Worm (Caenorhabditis elegans) whole organism, L1 larva: ENCODE data around the gene nhr-185.

Experiments
- ama-1 ChIP-seq: fragments of 150-350 bp; optimal IDR thresholded peaks from 2 replicates; lab custom pipeline; 2014
- ceh-88 ChIP-seq: fragments of 200-800 bp; sonication (Bioruptor generic); IDR thresholded peaks from 2 replicates; pipeline ENCODE4 v1.3.6; 2022; ENCODE audit warnings: missing genetic modification characterization, missing compliant biosample characterization
- ces-1 ChIP-seq: fragments of 150-350 bp; optimal IDR thresholded peaks from 2 replicates; lab custom pipeline; 2014; ENCODE audit warnings: missing biosample characterization, missing genetic modification reagents, missing genetic modification characterization
- dpl-1 ChIP-seq, 3 experiments: fragments of 150-350 bp in 2 of 3; sonication (generic microtip) in 1 of 3; optimal IDR thresholded peaks; 2 replicates each; lab custom pipeline; 2014 to 2017; ENCODE audit warnings: missing biosample characterization in 3 of 3, missing genetic modification characterization in 3 of 3, missing genetic modification reagents in 3 of 3
- efl-1 ChIP-seq, 4 experiments: fragments of 150-350 bp; optimal IDR thresholded peaks in 3 of 4; peaks in 1 of 4; 1 replicate in 1 of 4; 2 replicates in 3 of 4; lab custom pipeline; 2014; ENCODE audit warnings: missing biosample characterization in 2 of 4, missing genetic modification characterization in 2 of 4, missing genetic modification reagents in 2 of 4
- efl-3 ChIP-seq: fragments of 200-800 bp; sonication (Bioruptor generic); optimal IDR thresholded peaks from 2 replicates; lab custom pipeline; 2018; ENCODE audit warnings: mild to moderate bottlenecking, missing genetic modification characterization, missing compliant biosample characterization
- egl-27 ChIP-seq, 2 experiments: fragments of 150-350 bp in 1 of 2; sonication (generic microtip); optimal IDR thresholded peaks; 3 replicates each; lab custom pipeline; 2017 to 2018; ENCODE audit warnings: missing biosample characterization in 2 of 2, missing genetic modification characterization in 2 of 2, missing genetic modification reagents in 2 of 2
- elt-2 ChIP-seq: sonication (generic microtip); optimal IDR thresholded peaks from 2 replicates; lab custom pipeline; 2016; ENCODE audit warnings: missing genetic modification characterization, mild to moderate bottlenecking, inconsistent platforms, missing compliant biosample characterization, missing genetic modification reagents
- elt-3 ChIP-seq, 6 experiments: fragments of 150-350 bp in 1 of 6; sonication (generic microtip); optimal IDR thresholded peaks; 2 replicates each; lab custom pipeline; 2017 to 2018; ENCODE audit warnings: missing biosample characterization in 6 of 6, missing genetic modification characterization in 6 of 6, inconsistent platforms in 1 of 6
- fkh-10 ChIP-seq: sonication (generic microtip); optimal IDR thresholded peaks from 2 replicates; lab custom pipeline; 2017; ENCODE audit warnings: missing biosample characterization, missing genetic modification reagents, missing genetic modification characterization
- fkh-4 ChIP-seq: sonication (generic microtip); optimal IDR thresholded peaks from 2 replicates; lab custom pipeline; 2016; ENCODE audit warnings: missing compliant biosample characterization, missing genetic modification characterization, borderline replicate concordance
- fkh-8 ChIP-seq: sonication (generic microtip); optimal IDR thresholded peaks from 2 replicates; lab custom pipeline; 2016; ENCODE audit warnings: mild to moderate bottlenecking, missing genetic modification characterization, missing compliant biosample characterization
- fos-1 ChIP-seq: fragments of 150-350 bp; optimal IDR thresholded peaks from 2 replicates; lab custom pipeline; 2014; ENCODE audit warnings: missing biosample characterization, missing genetic modification characterization
- grh-1 ChIP-seq: fragments of 200-800 bp; sonication (Bioruptor generic); IDR thresholded peaks from 2 replicates; pipeline ENCODE4 v1.3.6; 2022; ENCODE audit warnings: missing genetic modification reagents, missing genetic modification characterization, missing compliant biosample characterization
- irx-1 ChIP-seq: sonication (generic microtip); optimal IDR thresholded peaks from 2 replicates; lab custom pipeline; 2016; ENCODE audit warnings: missing genetic modification characterization, missing compliant biosample characterization
- isw-1 ChIP-seq: fragments of 200-800 bp; sonication (Bioruptor generic); IDR thresholded peaks from 2 replicates; pipeline ENCODE4 v1.3.6; 2022; ENCODE audit warnings: missing genetic modification characterization, missing compliant biosample characterization
- jun-1 ChIP-seq: fragments of 150-350 bp; optimal IDR thresholded peaks from 2 replicates; lab custom pipeline; 2014; ENCODE audit warnings: missing biosample characterization, missing genetic modification reagents, missing genetic modification characterization
- lin-39 ChIP-seq: fragments of 150-350 bp; optimal IDR thresholded peaks from 2 replicates; lab custom pipeline; 2014; ENCODE audit warnings: missing biosample characterization, missing genetic modification reagents, missing genetic modification characterization
- lir-3 ChIP-seq: sonication (generic microtip); optimal IDR thresholded peaks from 2 replicates; lab custom pipeline; 2016; ENCODE audit warnings: mild to moderate bottlenecking, missing genetic modification characterization, moderate library complexity, missing compliant biosample characterization; ENCODE audit not compliant: poor library complexity
- mab-9 ChIP-seq: fragments of 200-800 bp; sonication (Bioruptor generic); IDR thresholded peaks from 2 replicates; pipeline ENCODE4 v1.3.6; 2022; ENCODE audit warnings: missing genetic modification reagents, missing genetic modification characterization, missing compliant biosample characterization
- mdl-1 ChIP-seq, 2 experiments: fragments of 150-350 bp; optimal IDR thresholded peaks; 2 replicates each; lab custom pipeline; 2014 to 2017; ENCODE audit warnings: missing biosample characterization in 2 of 2, missing genetic modification characterization in 2 of 2, inconsistent platforms in 1 of 2
- mef-2 ChIP-seq: fragments of 150-350 bp; optimal IDR thresholded peaks from 2 replicates; lab custom pipeline; 2014; ENCODE audit warnings: missing biosample characterization, missing genetic modification characterization
- mep-1 ChIP-seq: fragments of 150-350 bp; optimal IDR thresholded peaks from 2 replicates; lab custom pipeline; 2014; ENCODE audit warnings: missing biosample characterization, missing genetic modification characterization
- nhr-71 ChIP-seq: sonication (generic microtip); optimal IDR thresholded peaks from 2 replicates; lab custom pipeline; 2016; ENCODE audit warnings: mild to moderate bottlenecking, missing genetic modification characterization, moderate library complexity, missing compliant biosample characterization
- nhr-76 ChIP-seq: sonication (generic microtip); optimal IDR thresholded peaks from 2 replicates; lab custom pipeline; 2017; ENCODE audit warnings: missing biosample characterization, missing genetic modification characterization
- nhr-77 ChIP-seq: fragments of 150-350 bp; optimal IDR thresholded peaks from 2 replicates; lab custom pipeline; 2014; ENCODE audit warnings: missing biosample characterization, missing genetic modification characterization
- nhr-84 ChIP-seq: sonication (generic microtip); optimal IDR thresholded peaks from 2 replicates; lab custom pipeline; 2017; ENCODE audit warnings: missing biosample characterization, missing genetic modification characterization
- pax-3 ChIP-seq: fragments of 200-800 bp; sonication (Bioruptor generic); optimal IDR thresholded peaks from 2 replicates; lab custom pipeline; 2018; ENCODE audit warnings: mild to moderate bottlenecking, missing genetic modification characterization, moderate library complexity, missing compliant biosample characterization
- pqm-1 ChIP-seq: sonication (generic microtip); optimal IDR thresholded peaks from 3 replicates; lab custom pipeline; 2017; ENCODE audit warnings: missing biosample characterization, missing genetic modification characterization
- snpc-4 ChIP-seq: fragments of 150-350 bp; optimal IDR thresholded peaks from 2 replicates; lab custom pipeline; 2014; ENCODE audit warnings: missing biosample characterization, missing genetic modification characterization
- sox-4 ChIP-seq: sonication (generic microtip); optimal IDR thresholded peaks from 2 replicates; lab custom pipeline; 2016; ENCODE audit warnings: missing genetic modification characterization, missing compliant biosample characterization
- sptf-1 ChIP-seq: fragments of 150-350 bp; optimal IDR thresholded peaks from 2 replicates; lab custom pipeline; 2014; ENCODE audit warnings: missing biosample characterization, missing genetic modification characterization
- unc-130 ChIP-seq: fragments of 150-350 bp; optimal IDR thresholded peaks from 2 replicates; lab custom pipeline; 2017; ENCODE audit warnings: missing biosample characterization, missing genetic modification characterization, inconsistent platforms
- unc-30 ChIP-seq: sonication (generic microtip); optimal IDR thresholded peaks from 2 replicates; lab custom pipeline; 2017; ENCODE audit warnings: missing biosample characterization, missing genetic modification characterization
- unc-62 ChIP-seq: fragments of 150-350 bp; optimal IDR thresholded peaks from 2 replicates; lab custom pipeline; 2014; ENCODE audit warnings: missing biosample characterization, missing genetic modification reagents, missing genetic modification characterization
- unc-86 ChIP-seq: sonication (generic microtip); optimal IDR thresholded peaks from 2 replicates; lab custom pipeline; 2016; ENCODE audit warnings: missing genetic modification characterization, missing compliant biosample characterization
- unc-98 ChIP-seq: fragments of 200-800 bp; sonication (Bioruptor generic); IDR thresholded peaks from 2 replicates; pipeline ENCODE4 v1.3.6; 2022; ENCODE audit warnings: missing genetic modification characterization, missing compliant biosample characterization
- xbp-1 ChIP-seq: sonication (generic microtip); optimal IDR thresholded peaks from 2 replicates; lab custom pipeline; 2016; ENCODE audit warnings: missing genetic modification characterization, missing compliant biosample characterization
- ztf-11 ChIP-seq, 2 experiments: sonication (generic microtip); optimal IDR thresholded peaks; 2 replicates each; lab custom pipeline; 2016 to 2017; ENCODE audit warnings: missing genetic modification characterization in 2 of 2, missing biosample characterization in 1 of 2, missing compliant biosample characterization in 1 of 2
- ztf-4 ChIP-seq: fragments of 150-350 bp; optimal IDR thresholded peaks from 2 replicates; lab custom pipeline; 2014; ENCODE audit warnings: missing biosample characterization, missing genetic modification characterization

The nhr-185 gene

DNA sequence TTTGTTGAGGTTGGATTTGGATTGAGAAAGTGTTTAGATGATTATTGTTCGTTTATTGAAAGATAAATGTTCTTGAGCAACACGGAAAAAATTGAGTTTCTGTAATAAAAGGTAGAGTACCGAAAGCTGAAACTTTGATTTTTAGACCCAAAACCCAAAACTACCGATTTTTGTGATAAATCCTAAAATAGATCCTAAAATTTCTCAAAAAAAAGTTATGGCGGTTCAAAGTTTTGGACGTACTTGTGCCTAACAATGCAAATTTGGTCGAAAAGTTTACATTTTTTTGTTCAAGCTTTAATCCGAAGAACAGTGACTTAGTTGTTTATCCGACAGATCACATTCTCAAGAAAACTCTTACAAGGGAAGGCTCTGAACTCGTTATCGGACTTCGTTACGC is at the start of gene nhr-185:
Gene nhr-185 (minus strand): TSS at position 101 of the 400 bp plus-strand sequence.
- no peak for TF ChIP-seq pqm-1 (tag; lab: Kevin White, UChicago)
- TF ChIP-seq fos-1 (tag; lab: Kevin White, UChicago) = no peak
- TF ChIP-seq efl-1 (optimal IDR thresholded peaks at IDR 0.05; lab: Kevin White, UChicago) = no peak
- TF ChIP-seq efl-1 (GFP tag; optimal IDR thresholded peaks at IDR 0.05 in 1 of 2; lab: Kevin White, UChicago) = no peak
- no peak for TF ChIP-seq isw-1 (GFP tag; lab: Robert Waterston, UW)
- no peak for TF ChIP-seq unc-130 (tag; lab: Kevin White, UChicago)
- TF ChIP-seq pax-3 (tag; lab: Kevin White, UChicago) = no peak
- TF ChIP-seq mab-9 (GFP tag; lab: Robert Waterston, UW) = no peak
- no peak for TF ChIP-seq fkh-10
- TF ChIP-seq ceh-88 (GFP tag; lab: Robert Waterston, UW) = no peak
- TF ChIP-seq ztf-4 (tag; lab: Kevin White, UChicago) = no peak
- no peak for TF ChIP-seq unc-62 (GFP tag; lab: Kevin White, UChicago)

DNA sequence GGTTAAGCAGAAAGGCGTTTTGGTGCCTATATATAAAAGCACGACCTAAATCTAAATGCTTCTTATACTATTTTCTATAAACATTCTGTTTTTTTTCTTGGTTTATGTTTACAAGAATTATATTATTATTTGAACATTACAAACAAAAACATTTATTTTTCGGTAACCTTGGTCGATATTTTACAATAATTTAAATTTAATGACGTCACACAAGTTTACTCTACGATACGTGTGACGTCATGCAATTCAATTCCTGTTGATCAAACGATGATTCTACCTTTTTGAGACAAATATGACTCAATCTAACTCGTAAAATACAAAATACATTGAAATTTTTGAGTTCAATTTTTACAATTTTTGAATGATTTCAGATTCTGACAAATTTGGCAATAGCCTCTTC is 48.9 kb upstream of the nhr-185 start:
- TF ChIP-seq egl-27 (tag; optimal IDR thresholded peaks at IDR 0.05; lab: Kevin White, UChicago) (no peak), lir-3 (no peak), mef-2 (tag; lab: Kevin White, UChicago) (no peak), efl-1 (optimal IDR thresholded peaks at IDR 0.05; lab: Kevin White, UChicago) (no peak), efl-1 (GFP tag; optimal IDR thresholded peaks at IDR 0.05 in 1 of 2; lab: Kevin White, UChicago) (no peak), elt-3 (tag; optimal IDR thresholded peaks at IDR 0.05; lab: Kevin White, UChicago) (no peak), xbp-1 (tag; lab: Kevin White, UChicago) (no peak), fkh-4 (tag; lab: Kevin White, UChicago) (no peak), unc-98 (GFP tag; lab: Robert Waterston, UW) (no peak), nhr-76 (no peak), lin-39 (tag; lab: Kevin White, UChicago) (no peak)

DNA sequence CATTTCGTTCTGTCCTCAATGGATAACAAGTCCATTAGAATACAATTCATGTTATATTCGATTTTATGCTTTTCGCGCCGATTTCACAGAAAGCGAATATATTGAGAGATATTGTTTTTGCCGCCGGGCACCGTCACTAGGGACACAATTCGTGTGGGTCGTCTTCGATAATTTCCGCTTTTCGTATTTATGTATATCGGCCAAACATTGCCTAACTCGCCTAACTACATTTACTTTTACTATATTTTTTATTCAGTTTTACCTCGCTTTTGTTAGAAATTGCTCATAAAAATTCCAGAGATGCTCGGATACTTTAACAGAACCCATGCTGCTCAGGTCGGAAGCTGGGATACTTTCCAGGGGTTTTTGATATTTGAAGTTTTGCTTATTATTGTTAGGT is 47.5 kb upstream of the nhr-185 start, which contains the start of gene sre-9:
Gene sre-9 (plus strand): TSS at position 301 of the 400 bp plus-strand sequence.
- TF ChIP-seq grh-1 (no peak), unc-86 (tag; lab: Kevin White, UChicago) (no peak), nhr-71 (tag; lab: Kevin White, UChicago) (no peak), sox-4 (tag; lab: Kevin White, UChicago) (no peak)

DNA sequence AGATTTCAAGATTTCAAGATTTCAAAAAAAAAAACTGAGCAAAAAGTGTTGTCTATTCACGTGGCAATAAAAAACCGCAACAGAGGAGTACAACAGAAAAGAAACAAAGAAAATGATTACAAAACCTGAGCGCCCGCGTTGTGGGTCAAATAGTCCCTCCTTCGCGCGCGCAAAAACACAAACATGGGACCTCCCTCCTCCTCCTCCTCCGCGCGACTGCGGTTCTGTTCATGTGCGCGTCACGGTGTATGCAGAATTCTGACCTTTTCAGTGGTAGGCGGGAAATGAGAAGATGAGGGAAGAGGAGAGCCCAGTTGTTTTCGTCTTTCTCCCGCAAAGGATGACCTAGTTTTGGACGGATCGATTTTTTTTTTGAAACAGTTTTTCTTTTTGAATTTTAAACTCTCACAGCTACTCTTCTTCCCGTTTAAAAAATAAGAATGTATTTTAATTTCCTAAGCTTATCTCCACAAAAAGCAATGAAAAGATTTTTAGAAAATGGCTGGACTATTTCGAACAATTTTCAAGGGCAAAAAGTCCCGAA is 45.3 kb upstream of the nhr-185 start, which contains the start of gene C17E7.4:
Gene C17E7.4 (plus strand): TSS at position 494 of the 544 bp plus-strand sequence.
- TF ChIP-seq elt-2 (tag; lab: Kevin White, UChicago) = no peak
- TF ChIP-seq nhr-76 = no peak
- no peak for TF ChIP-seq xbp-1 (tag; lab: Kevin White, UChicago)
- TF ChIP-seq ama-1 (lab: Kevin White, UChicago) = no peak
- no peak for TF ChIP-seq sptf-1 (tag; lab: Kevin White, UChicago)
- TF ChIP-seq nhr-77 (tag; lab: Kevin White, UChicago) = no peak
- TF ChIP-seq efl-3 (GFP tag; lab: Kevin White, UChicago) = no peak
- no peak for TF ChIP-seq unc-130 (tag; lab: Kevin White, UChicago)
- no peak for TF ChIP-seq nhr-71 (tag; lab: Kevin White, UChicago)
- TF ChIP-seq unc-98 (GFP tag; lab: Robert Waterston, UW) = no peak
- TF ChIP-seq mef-2 (tag; lab: Kevin White, UChicago) = no peak
- no peak for TF ChIP-seq nhr-84 (tag; lab: Kevin White, UChicago)

DNA sequence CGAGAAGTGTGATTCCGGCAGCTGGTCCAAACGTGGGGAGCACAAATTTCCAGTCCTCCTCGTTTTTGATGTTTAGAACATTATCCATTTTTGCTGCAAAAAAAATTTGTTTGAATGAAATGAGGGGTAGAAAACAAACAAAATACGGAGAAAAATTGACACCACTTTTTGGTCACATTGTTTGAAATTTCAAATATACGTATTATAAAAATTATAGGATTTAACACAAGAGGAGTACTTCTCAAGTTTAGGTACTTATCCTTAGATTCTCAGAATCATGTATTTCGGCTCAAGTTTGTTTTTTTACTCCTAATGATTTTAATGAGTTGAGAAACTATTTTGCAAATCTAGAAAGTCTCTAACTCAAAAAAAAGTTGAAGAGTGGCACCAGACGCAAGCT is 44.8 kb upstream of the nhr-185 start, which contains the start of gene C17E7.12:
Gene C17E7.12 (minus strand): TSS at position 101 of the 400 bp plus-strand sequence.
- TF ChIP-seq dpl-1 (GFP tag; optimal IDR thresholded peaks at IDR 0.05; lab: Kevin White, UChicago) (no peak), fkh-8 (tag; lab: Kevin White, UChicago) (no peak), elt-2 (tag; lab: Kevin White, UChicago) (no peak), unc-30 (no peak), fkh-4 (tag; lab: Kevin White, UChicago) (no peak), irx-1 (tag; lab: Kevin White, UChicago) (no peak), mep-1 (no peak), nhr-71 (tag; lab: Kevin White, UChicago) (no peak), snpc-4 (tag; lab: Kevin White, UChicago) (no peak), grh-1 (no peak), mdl-1 (tag; optimal IDR thresholded peaks at IDR 0.05; lab: Kevin White, UChicago) (no peak), nhr-77 (tag; lab: Kevin White, UChicago) (no peak), ces-1 (GFP tag; lab: Kevin White, UChicago) (no peak), jun-1 (tag; lab: Kevin White, UChicago) (no peak), ztf-11 (tag; optimal IDR thresholded peaks at IDR 0.05; lab: Kevin White, UChicago) (no peak), mab-9 (GFP tag; lab: Robert Waterston, UW) (no peak)
